Fruit fly (Drosophila melanogaster) whole organism, embryonic: ENCODE data around the gene CG4709.
A peak's percentile ranks its signal among the peaks of the same experiment; 100 is the strongest.

ENCODE experiments used
- BEAF-32 ChIP-seq: fragments of 200-800 bp; sonication (Bioruptor generic); optimal IDR thresholded peaks from 3 replicates; lab custom pipeline; 2017; ENCODE audit warnings: missing biosample characterization, missing genetic modification characterization, mild to moderate bottlenecking, moderate library complexity, missing genetic modification reagents
- Blimp-1 ChIP-seq: fragments of 200-800 bp; sonication (Bioruptor generic); optimal IDR thresholded peaks from 3 replicates; lab custom pipeline; 2018; ENCODE audit warnings: missing biosample characterization, missing genetic modification characterization, mild to moderate bottlenecking, moderate library complexity, missing genetic modification reagents
- CG10321 ChIP-seq: fragments of 200-800 bp; sonication (Bioruptor generic); IDR thresholded peaks from 2 replicates; pipeline ENCODE4 v1.3.6; 2022; ENCODE audit warnings: missing biosample characterization, missing genetic modification characterization
- CG11085 ChIP-seq: fragments of 200-800 bp; sonication (Bioruptor generic); IDR thresholded peaks from 2 replicates; pipeline ENCODE4 v1.3.6; 2022; ENCODE audit warnings: missing biosample characterization, missing genetic modification characterization
- CG11695 ChIP-seq: fragments of 200-800 bp; sonication (Bioruptor generic); IDR thresholded peaks from 3 replicates; pipeline ENCODE4 v1.3.6; 2022; ENCODE audit warnings: missing biosample characterization, missing genetic modification characterization
- CG11696 ChIP-seq: fragments of 200-800 bp; sonication (Bioruptor generic); IDR thresholded peaks from 2 replicates; pipeline ENCODE4 v1.3.6; 2022; ENCODE audit warnings: missing biosample characterization, missing genetic modification characterization
- CG12071 ChIP-seq: fragments of 200-800 bp; sonication (Bioruptor generic); optimal IDR thresholded peaks from 3 replicates; lab custom pipeline; 2018; ENCODE audit warnings: missing biosample characterization, mild to moderate bottlenecking, missing genetic modification characterization
- CG12104 ChIP-seq: fragments of 200-800 bp; sonication (Bioruptor generic); optimal IDR thresholded peaks from 3 replicates; lab custom pipeline; 2016; ENCODE audit warnings: missing biosample characterization, missing genetic modification characterization
- CG12299 ChIP-seq: fragments of 200-800 bp; sonication (Bioruptor generic); optimal IDR thresholded peaks from 2 replicates; lab custom pipeline; 2018; ENCODE audit warnings: missing biosample characterization, mild to moderate bottlenecking, missing genetic modification characterization
- CG13775 ChIP-seq: fragments of 200-800 bp; sonication (Bioruptor generic); optimal IDR thresholded peaks from 3 replicates; lab custom pipeline; 2017; ENCODE audit warnings: missing biosample characterization, mild to moderate bottlenecking, missing genetic modification characterization
- CG13894 ChIP-seq: fragments of 200-800 bp; sonication (Bioruptor generic); optimal IDR thresholded peaks from 3 replicates; lab custom pipeline; 2018; ENCODE audit warnings: missing biosample characterization, mild to moderate bottlenecking, missing genetic modification characterization, moderate library complexity
- CG14441 ChIP-seq: fragments of 200-800 bp; sonication (Bioruptor generic); IDR thresholded peaks from 2 replicates; pipeline ENCODE4 v1.3.6; 2022; ENCODE audit warnings: missing biosample characterization, missing genetic modification characterization
- CG1602 ChIP-seq: fragments of 200-800 bp; sonication (Bioruptor generic); optimal IDR thresholded peaks from 3 replicates; lab custom pipeline; 2016; ENCODE audit warnings: missing biosample characterization, missing genetic modification characterization
- CG17361 ChIP-seq: fragments of 200-800 bp; sonication (Bioruptor generic); IDR thresholded peaks from 3 replicates; pipeline ENCODE4 v1.3.6; 2022; ENCODE audit warnings: missing biosample characterization, missing genetic modification characterization
- CG1792 ChIP-seq: fragments of 200-800 bp; sonication (Bioruptor generic); optimal IDR thresholded peaks from 2 replicates; lab custom pipeline; 2016; ENCODE audit warnings: missing biosample characterization, missing genetic modification characterization
- CG2120 ChIP-seq: fragments of 200-800 bp; sonication (Bioruptor generic); optimal IDR thresholded peaks from 3 replicates; lab custom pipeline; 2016; ENCODE audit warnings: missing biosample characterization, missing genetic modification characterization
- CG2678 ChIP-seq: fragments of 200-800 bp; sonication (Bioruptor generic); optimal IDR thresholded peaks from 3 replicates; lab custom pipeline; 2019; ENCODE audit warnings: missing biosample characterization, mild to moderate bottlenecking, missing genetic modification characterization, moderate library complexity
- CG30020 ChIP-seq: fragments of 200-800 bp; optimal IDR thresholded peaks from 2 replicates; lab custom pipeline; 2019; ENCODE audit warnings: missing biosample characterization, mild to moderate bottlenecking, missing genetic modification characterization, moderate library complexity
- CG31365 ChIP-seq: fragments of 200-800 bp; sonication (Bioruptor generic); optimal IDR thresholded peaks from 2 replicates; lab custom pipeline; 2018; ENCODE audit warnings: missing biosample characterization, mild to moderate bottlenecking, missing genetic modification characterization
- CG31441 ChIP-seq: fragments of 200-800 bp; sonication (Bioruptor generic); IDR thresholded peaks from 2 replicates; pipeline ENCODE4 v1.3.6; 2022; ENCODE audit warnings: missing biosample characterization, missing genetic modification characterization
- CG33557 ChIP-seq: fragments of 200-800 bp; sonication (Bioruptor generic); optimal IDR thresholded peaks from 2 replicates; lab custom pipeline; 2019; ENCODE audit warnings: missing biosample characterization, mild to moderate bottlenecking, missing genetic modification characterization, moderate library complexity
- CG3407 ChIP-seq: fragments of 200-800 bp; sonication (Bioruptor generic); optimal IDR thresholded peaks from 2 replicates; lab custom pipeline; 2018; ENCODE audit warnings: missing biosample characterization, mild to moderate bottlenecking, missing genetic modification characterization
- CG34224 ChIP-seq: fragments of 200-800 bp; sonication (Bioruptor generic); IDR thresholded peaks from 3 replicates; pipeline ENCODE4 v1.3.6; 2022; ENCODE audit warnings: missing biosample characterization, missing genetic modification characterization; ENCODE audit not compliant: partially characterized antibody
- CG3838 ChIP-seq: fragments of 200-800 bp; sonication (Bioruptor generic); optimal IDR thresholded peaks from 3 replicates; lab custom pipeline; 2016; ENCODE audit warnings: missing biosample characterization, missing genetic modification characterization
- CG7372 ChIP-seq: fragments of 200-800 bp; sonication (Bioruptor generic); IDR thresholded peaks from 2 replicates; pipeline ENCODE4 v1.3.6; 2022; ENCODE audit warnings: missing biosample characterization, missing genetic modification characterization
- CG7745 ChIP-seq: fragments of 200-800 bp; sonication (Bioruptor generic); optimal IDR thresholded peaks from 2 replicates; lab custom pipeline; 2018; ENCODE audit warnings: missing biosample characterization, mild to moderate bottlenecking, missing genetic modification characterization, moderate library complexity
- CG7786 ChIP-seq: fragments of 200-800 bp; sonication (Bioruptor generic); optimal IDR thresholded peaks from 2 replicates; lab custom pipeline; 2016; ENCODE audit warnings: missing biosample characterization, missing genetic modification characterization
- CHES-1-like ChIP-seq: fragments of 200-800 bp; sonication (Bioruptor generic); optimal IDR thresholded peaks from 2 replicates; lab custom pipeline; 2016; ENCODE audit warnings: missing biosample characterization, missing genetic modification characterization
- Dad ChIP-seq: fragments of 200-800 bp; sonication (Bioruptor generic); optimal IDR thresholded peaks from 3 replicates; lab custom pipeline; 2016; ENCODE audit warnings: missing biosample characterization, missing genetic modification characterization
- Deaf1 ChIP-seq: fragments of 200-800 bp; optimal IDR thresholded peaks from 3 replicates; lab custom pipeline; 2019; ENCODE audit warnings: missing biosample characterization, mild to moderate bottlenecking, missing genetic modification characterization, moderate library complexity
- Dll ChIP-seq: fragments of 200-800 bp; sonication (Bioruptor generic); IDR thresholded peaks from 4 replicates; pipeline ENCODE4 v1.3.6; 2022; ENCODE audit warnings: missing biosample characterization, missing genetic modification characterization; ENCODE audit not compliant: partially characterized antibody
- Kr ChIP-seq: fragments of 200-800 bp; sonication (Bioruptor generic); optimal IDR thresholded peaks from 2 replicates; lab custom pipeline; 2017; ENCODE audit warnings: missing biosample characterization, mild to moderate bottlenecking, missing genetic modification characterization
- Med ChIP-seq: fragments of 200-800 bp; sonication (Bioruptor generic); peaks from one replicate; lab custom pipeline; 2016; ENCODE audit warnings: missing biosample characterization, missing genetic modification characterization, mild to moderate bottlenecking, inconsistent platforms, moderate library complexity
- Rfx ChIP-seq: fragments of 200-800 bp; sonication (Bioruptor generic); IDR thresholded peaks from 2 replicates; pipeline ENCODE4 v1.3.6; 2022; ENCODE audit warnings: missing biosample characterization, missing genetic modification characterization
- bsh ChIP-seq, 2 experiments: fragments of 200-800 bp; sonication (Bioruptor generic); optimal IDR thresholded peaks; 2 replicates each; lab custom pipeline; 2017 to 2018; ENCODE audit warnings: mild to moderate bottlenecking in 2 of 2, missing biosample characterization in 2 of 2, missing genetic modification characterization in 2 of 2, moderate library complexity in 1 of 2
- cas ChIP-seq: fragments of 200-800 bp; sonication (Bioruptor generic); IDR thresholded peaks from 2 replicates; pipeline ENCODE4 v1.3.6; 2022; ENCODE audit warnings: missing biosample characterization, missing genetic modification characterization
- chinmo ChIP-seq: fragments of 200-800 bp; sonication (Bioruptor generic); IDR thresholded peaks from 4 replicates; pipeline ENCODE4 v1.3.6; 2022; ENCODE audit warnings: missing biosample characterization, missing genetic modification characterization; ENCODE audit not compliant: partially characterized antibody
- ci ChIP-seq: fragments of 200-800 bp; sonication (Bioruptor generic); IDR thresholded peaks from 3 replicates; pipeline ENCODE4 v1.3.6; 2022; ENCODE audit warnings: missing biosample characterization, missing genetic modification characterization
- crp ChIP-seq, 2 experiments: fragments of 200-800 bp; sonication (Bioruptor generic); optimal IDR thresholded peaks; 2 replicates in 1 of 2; 3 replicates in 1 of 2; lab custom pipeline; 2017; ENCODE audit warnings: missing biosample characterization in 2 of 2, missing genetic modification characterization in 2 of 2, mild to moderate bottlenecking in 1 of 2, moderate library complexity in 1 of 2
- dimm ChIP-seq: fragments of 200-800 bp; sonication (Bioruptor generic); IDR thresholded peaks from 2 replicates; pipeline ENCODE4 v1.3.6; 2022; ENCODE audit warnings: missing biosample characterization, missing genetic modification characterization
- fu2 ChIP-seq: fragments of 200-800 bp; sonication (Bioruptor generic); optimal IDR thresholded peaks from 2 replicates; lab custom pipeline; 2016; ENCODE audit warnings: missing biosample characterization, missing genetic modification characterization
- gro ChIP-seq: fragments of 200-800 bp; sonication (Bioruptor generic); optimal IDR thresholded peaks from 2 replicates; lab custom pipeline; 2016; ENCODE audit warnings: missing biosample characterization, missing genetic modification characterization
- hb ChIP-seq: fragments of 200-800 bp; sonication (Bioruptor generic); IDR thresholded peaks from 3 replicates; pipeline ENCODE4 v1.3.6; 2022; ENCODE audit warnings: missing biosample characterization, missing genetic modification characterization; ENCODE audit not compliant: partially characterized antibody
- hbn ChIP-seq: fragments of 200-800 bp; sonication (Bioruptor generic); IDR thresholded peaks from 2 replicates; pipeline ENCODE4 v1.3.6; 2022; ENCODE audit warnings: missing biosample characterization, missing genetic modification characterization; ENCODE audit not compliant: partially characterized antibody
- lmd ChIP-seq: fragments of 200-800 bp; sonication (Bioruptor generic); IDR thresholded peaks from 2 replicates; pipeline ENCODE4 v1.3.6; 2022; ENCODE audit warnings: missing biosample characterization, missing genetic modification characterization
- pan ChIP-seq, 4 experiments: fragments of >200 bp in 3 of 4; fragments of 200-800 bp in 1 of 4; sonication (Bioruptor generic) in 1 of 4; optimal IDR thresholded peaks in 3 of 4; IDR thresholded peaks in 1 of 4; 2 replicates each; pipeline versions ENCODE4 v1.3.6 to Lab custom; 2017 to 2022; ENCODE audit warnings: missing biosample characterization in 2 of 4, missing genetic modification characterization in 2 of 4, mixed read lengths in 1 of 4
- pnt ChIP-seq: fragments of 200-800 bp; sonication (Bioruptor generic); optimal IDR thresholded peaks from 3 replicates; lab custom pipeline; 2016; ENCODE audit warnings: missing biosample characterization, missing genetic modification characterization
- run ChIP-seq: fragments of 200-800 bp; sonication (Bioruptor generic); optimal IDR thresholded peaks from 3 replicates; lab custom pipeline; 2018; ENCODE audit warnings: missing biosample characterization, mild to moderate bottlenecking, missing genetic modification characterization
- trem ChIP-seq: fragments of 200-800 bp; optimal IDR thresholded peaks from 3 replicates; lab custom pipeline; 2019; ENCODE audit warnings: missing biosample characterization, mild to moderate bottlenecking, missing genetic modification characterization, moderate library complexity

The CG4709 gene

dm6 chr2L:9938631-9939256, 15.4 kb upstream of the CG4709 start, which contains the start of the genes Datp and CG4619 (continued):
- TF ChIP-seq trem (peak; percentile 32), CG2120 (GFP tag; lab: Kevin White, UChicago) (peak; percentile 75), Deaf1 (tag; lab: Kevin White, UChicago) (no peak), dimm (no peak), CG30020 (tag; lab: Kevin White, UChicago) (no peak), CG14441 (GFP tag; lab: Robert Waterston, UW) (0 out of 2 replicates have a peak, but pooled peaks have one; percentile 35), CG3407 (no peak), ci (peak; percentile 65), gro (GFP tag; lab: Kevin White, UChicago) (peak; percentile 24), CG13894 (tag; lab: Kevin White, UChicago) (no peak), Dll (GFP tag; lab: Robert Waterston, UW) (no peak), chinmo (GFP tag; lab: Robert Waterston, UW) (no peak), Med (GFP tag; lab: Kevin White, UChicago) (peak; percentile 96), Rfx (peak; percentile 81), pnt (GFP tag; lab: Kevin White, UChicago) (no peak), CG12299 (no peak), bsh (GFP tag; optimal IDR thresholded peaks at IDR 0.05; lab: Kevin White, UChicago) (no peak), hb (no peak), CG13775 (no peak), run (tag; lab: Kevin White, UChicago) (no peak), CG7372 (GFP tag; lab: Robert Waterston, UW) (no peak), CG31441 (GFP tag; lab: Robert Waterston, UW) (no peak), CG11695 (GFP tag; lab: Robert Waterston, UW) (no peak), CG34224 (GFP tag; lab: Robert Waterston, UW) (peak; percentile 43; the same call in 1 of the 3 replicates), Kr (GFP tag; lab: Kevin White, UChicago) (no peak), CG1792 (no peak), CG1602 (GFP tag; lab: Kevin White, UChicago) (no peak), CG33557 (no peak), lmd (GFP tag; lab: Robert Waterston, UW) (no peak), CG11696 (no peak), CG31365 (tag; lab: Kevin White, UChicago) (no peak), Dad (peak; percentile 50), BEAF-32 (GFP tag; lab: Kevin White, UChicago) (peak; percentile 23), hbn (GFP tag; lab: Robert Waterston, UW) (no peak), CG7786 (GFP tag; lab: Kevin White, UChicago) (peak; percentile 60), CG17361 (GFP tag; lab: Robert Waterston, UW) (no peak), CG11085 (0 out of 2 replicates have a peak, but pooled peaks have one; percentile 40), pan (optimal IDR thresholded peaks at IDR 0.05; lab: Kevin White, UChicago) (no peak), pan (GFP tag; optimal IDR thresholded peaks at IDR 0.05 in 1 of 2, IDR thresholded peaks at IDR 0.05 in 1 of 2) (no peak), CG7745 (tag; lab: Kevin White, UChicago) (no peak), Blimp-1 (no peak), crp (GFP tag; optimal IDR thresholded peaks at IDR 0.05; lab: Kevin White, UChicago) (peak in 1 of 2 experiments; percentile 87), cas (peak; percentile 54; the same call in 1 of the 2 replicates), fu2 (GFP tag; lab: Kevin White, UChicago) (peak; percentile 69), CG12071 (no peak), CG3838 (no peak), CG10321 (GFP tag; lab: Robert Waterston, UW) (no peak), CG12104 (GFP tag; lab: Kevin White, UChicago) (no peak), CG2678 (tag; lab: Kevin White, UChicago) (no peak), CHES-1-like (GFP tag; lab: Kevin White, UChicago) (peak; percentile 29)
